Fruit fly (Drosophila melanogaster): ENCODE measurements around the gene CG13312.
A peak's percentile ranks its signal among the peaks of the same experiment; 100 is the strongest.

The CG13312 gene

DNA sequence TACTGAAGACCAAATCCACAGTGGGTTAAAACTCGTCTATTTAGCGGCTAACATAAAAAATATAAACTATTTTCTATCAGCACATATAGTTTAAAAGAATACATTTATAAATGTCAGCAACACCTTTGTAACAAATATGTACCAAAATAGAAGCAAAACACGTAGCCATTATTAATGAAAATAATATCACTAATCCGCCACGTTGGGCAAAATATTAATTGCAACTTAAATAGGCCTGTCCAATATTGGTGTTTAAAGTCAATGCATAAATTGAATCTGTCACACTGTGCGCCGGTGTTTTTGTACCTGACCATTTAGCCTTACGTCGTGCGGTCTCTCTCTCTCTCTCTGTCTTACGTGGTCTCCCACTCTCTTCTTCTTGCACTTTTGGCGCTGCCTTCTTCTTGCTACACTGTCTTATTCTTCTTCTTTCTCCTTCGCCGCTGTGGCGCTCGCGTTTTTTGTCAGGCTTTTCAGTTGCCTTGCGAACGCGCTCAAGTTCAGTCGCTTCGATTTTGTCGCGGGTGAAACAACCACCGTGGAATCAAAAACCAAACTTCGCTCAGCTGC lies 41.0 kb downstream of the CG13312 start (continued):
- TF ChIP-seq GATAe (GFP tag; conservative IDR thresholded peaks at IDR 0.05) (peak; percentile 87), zen (tag; optimal IDR thresholded peaks at IDR 0.05) (peak; percentile 86), Bteb2 (GFP tag; optimal IDR thresholded peaks at IDR 0.05) (peak; percentile 98), Mes4 (GFP tag; optimal IDR thresholded peaks at IDR 0.05) (peak; percentile 97), Oaz (GFP tag; IDR thresholded peaks at IDR 0.05) (peak; percentile 97), Mad (GFP tag; optimal IDR thresholded peaks at IDR 0.05) (peak; percentile 97), sisA (GFP tag; IDR thresholded peaks at IDR 0.05) (peak; percentile 98), Poxn (GFP tag; IDR thresholded peaks at IDR 0.05) (peak; percentile 83), B-H2 (GFP tag; optimal IDR thresholded peaks at IDR 0.05) (peak; percentile 96), Nf-YB (GFP tag; optimal IDR thresholded peaks at IDR 0.05) (peak; percentile 88), unpg (GFP tag; optimal IDR thresholded peaks at IDR 0.05) (peak; percentile 98), tap (tag; optimal IDR thresholded peaks at IDR 0.05) (peak; percentile 92), dpn (GFP tag; optimal IDR thresholded peaks at IDR 0.05) (peak; percentile 93 to 99), CG32767 (GFP tag; IDR thresholded peaks at IDR 0.05) (peak; percentile 96), gcm (GFP tag; optimal IDR thresholded peaks at IDR 0.05) (peak; percentile 97), CG5180 (GFP tag; optimal IDR thresholded peaks at IDR 0.05) (peak; percentile 90), CG15514 (GFP tag; optimal IDR thresholded peaks at IDR 0.05) (peak; percentile 87), ftz-f1 (GFP tag; optimal IDR thresholded peaks at IDR 0.05) (peak; percentile 45), CG5245 (GFP tag; optimal IDR thresholded peaks at IDR 0.05) (peak; percentile 95), CG12769 (tag; optimal IDR thresholded peaks at IDR 0.05) (peak; percentile 98), vnd (GFP tag; IDR thresholded peaks at IDR 0.05; ENCODE audit: partially characterized antibody) (peak; percentile 75), ash1 (GFP tag; optimal IDR thresholded peaks at IDR 0.05) (no peak), CG9817 (tag; optimal IDR thresholded peaks at IDR 0.05) (peak; percentile 99), Dp (GFP tag; optimal IDR thresholded peaks at IDR 0.05) (peak; percentile 30), HLH3B (GFP tag; IDR thresholded peaks at IDR 0.05) (peak; percentile 98), CG17612 (GFP tag; IDR thresholded peaks at IDR 0.05) (peak; percentile 94), corto (GFP tag; optimal IDR thresholded peaks at IDR 0.05) (peak; percentile 76), slou (GFP tag; optimal IDR thresholded peaks at IDR 0.05) (peak; percentile 80), CG10654 (GFP tag; optimal IDR thresholded peaks at IDR 0.05) (peak; percentile 94), ATbp (GFP tag; optimal IDR thresholded peaks at IDR 0.05) (peak; percentile 97), Hmr (GFP tag; optimal IDR thresholded peaks at IDR 0.05) (peak; percentile 99), nom (GFP tag; optimal IDR thresholded peaks at IDR 0.05) (peak; percentile 86), zf30C (GFP tag; optimal IDR thresholded peaks at IDR 0.05) (no peak), CG10959 (GFP tag; IDR thresholded peaks at IDR 0.05) (peak; percentile 94), wdn (GFP tag; IDR thresholded peaks at IDR 0.05) (peak; percentile 95), CG12659 (GFP tag; optimal IDR thresholded peaks at IDR 0.05) (peak; percentile 99), CG6791 (GFP tag; IDR thresholded peaks at IDR 0.05; ENCODE audit: partially characterized antibody) (peak; percentile 55; the same call in 2 of the 3 replicates), CG10979 (tag; optimal IDR thresholded peaks at IDR 0.05) (peak; percentile 98), gsb-n (tag; optimal IDR thresholded peaks at IDR 0.05) (peak; percentile 95), Trl (optimal IDR thresholded peaks at IDR 0.05) (peak; percentile 56 to 79), Trl (GFP tag; optimal IDR thresholded peaks at IDR 0.05) (peak; percentile 95), Deaf1 (tag; optimal IDR thresholded peaks at IDR 0.05) (peak; percentile 82), Dfd (GFP tag; optimal IDR thresholded peaks at IDR 0.05) (no peak), CG11093 (GFP tag; IDR thresholded peaks at IDR 0.05) (peak; percentile 96), Doc2 (GFP tag; IDR thresholded peaks at IDR 0.05) (peak; percentile 91), tll (GFP tag; optimal IDR thresholded peaks at IDR 0.05) (peak in 1 of 2 experiments; percentile 8), D19A (tag; optimal IDR thresholded peaks at IDR 0.05) (peak; percentile 91), tx (GFP tag; optimal IDR thresholded peaks at IDR 0.05) (peak; percentile 97), CG4404 (GFP tag; IDR thresholded peaks at IDR 0.05) (peak; percentile 97)
